Worm (Caenorhabditis elegans): ENCODE results near the gene C05G5.1.

C05G5.1 gene

DNA sequence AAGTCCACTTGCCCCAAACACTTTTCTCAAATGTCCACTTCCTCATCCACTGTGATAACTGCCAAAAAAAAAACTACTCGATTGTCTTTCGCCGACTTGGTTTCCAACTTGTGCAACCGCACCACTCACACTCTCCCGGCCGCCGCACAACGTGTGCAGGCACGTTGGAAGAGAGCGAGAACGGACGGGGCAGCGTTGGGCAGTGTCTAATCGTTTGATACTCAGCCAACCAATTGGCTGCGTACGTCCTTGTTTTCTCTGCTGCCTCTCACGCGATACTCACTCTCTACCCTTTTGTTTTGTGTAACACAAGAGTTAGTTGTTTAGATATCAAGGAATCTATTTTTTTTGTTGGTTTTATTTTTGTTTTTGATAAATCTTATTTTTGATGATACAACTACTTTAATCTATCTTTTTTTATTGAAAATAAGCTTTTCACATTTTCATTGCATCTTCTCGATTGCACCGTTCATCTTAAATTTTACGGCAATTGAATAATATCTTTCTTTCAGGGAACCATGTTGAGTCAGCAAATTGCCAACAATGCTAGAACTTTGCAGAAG is 13.7 kb upstream of the C05G5.1 start, which contains the start of gene sucl-1:
TSS of gene sucl-1 (plus strand) at position 513 of the 563 bp plus-strand sequence.
- peak; percentile 80 for TF ChIP-seq cog-1 (tag; optimal IDR thresholded peaks at IDR 0.05)
- peak; percentile 67; the same call in 1 of the 2 replicates for TF ChIP-seq ztf-23 (GFP tag; IDR thresholded peaks at IDR 0.05)
- no peak for TF ChIP-seq ref-1 (GFP tag; conservative IDR thresholded peaks at IDR 0.05)
- TF ChIP-seq tab-1 (GFP tag; IDR thresholded peaks at IDR 0.05), result 0 out of 2 replicates have a peak, but pooled peaks have one; percentile 67

DNA sequence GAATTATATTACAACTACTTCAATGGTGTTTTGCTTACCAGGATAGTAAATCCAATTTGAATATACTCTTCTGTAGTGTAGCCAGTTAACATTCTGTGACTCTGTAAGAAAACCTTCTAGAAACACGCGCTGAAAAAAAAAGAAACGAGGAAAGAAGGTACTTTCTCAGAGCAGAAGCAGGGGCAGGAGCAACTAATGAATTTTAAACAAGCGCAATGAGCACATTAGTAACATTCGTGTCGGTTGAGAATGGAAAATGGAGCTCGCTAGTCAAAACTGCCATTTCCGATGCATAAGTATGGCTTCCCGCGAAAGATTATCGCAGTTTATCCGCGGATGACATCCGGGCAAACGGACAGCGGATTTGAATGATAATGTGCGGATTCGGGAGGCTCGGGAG is 12.0 kb upstream of the C05G5.1 start, which contains the start of gene C05G5.3:
TSS of gene C05G5.3 (minus strand) at position 101 of the 400 bp plus-strand sequence.
- TF ChIP-seq T22C8.4 (GFP tag; IDR thresholded peaks at IDR 0.05) (no peak), klf-2 (GFP tag; conservative IDR thresholded peaks at IDR 0.05) (no peak), med-1 (GFP tag; optimal IDR thresholded peaks at IDR 0.05; ENCODE audit: insufficient read depth) (no peak), ztf-23 (GFP tag; IDR thresholded peaks at IDR 0.05) (no peak), tab-1 (GFP tag; IDR thresholded peaks at IDR 0.05) (no peak), cog-1 (tag; optimal IDR thresholded peaks at IDR 0.05) (no peak), ztf-29 (GFP tag; IDR thresholded peaks at IDR 0.05) (no peak), flt-1 (GFP tag; IDR thresholded peaks at IDR 0.05) (no peak), ref-1 (GFP tag; conservative IDR thresholded peaks at IDR 0.05) (no peak)

DNA sequence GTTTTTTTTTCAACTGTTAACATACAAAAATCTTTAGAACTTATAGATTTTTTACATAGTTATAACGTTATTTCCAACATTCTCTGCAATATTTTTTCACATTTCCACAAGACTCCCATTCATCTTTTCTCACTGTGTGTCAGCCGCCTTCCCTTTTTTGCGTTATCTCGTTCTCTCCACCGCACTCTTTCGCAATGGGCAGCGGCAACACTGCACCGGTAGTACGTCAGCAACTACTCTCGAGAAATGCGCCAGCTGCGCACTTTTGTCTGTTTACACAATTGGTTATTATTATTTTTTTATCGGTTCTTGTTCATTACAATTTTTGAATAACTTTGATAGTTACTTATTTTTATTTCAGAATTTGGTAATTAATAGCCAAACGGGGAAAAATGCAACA is 7.0 kb upstream of the C05G5.1 start, which contains the start of gene C05G5.2:
TSS of gene C05G5.2 (plus strand) at position 356 of the 400 bp plus-strand sequence.
- TF ChIP-seq ref-1 (GFP tag; conservative IDR thresholded peaks at IDR 0.05) (no peak), tab-1 (GFP tag; IDR thresholded peaks at IDR 0.05) (no peak), T22C8.4 (GFP tag; IDR thresholded peaks at IDR 0.05) (no peak), flt-1 (GFP tag; IDR thresholded peaks at IDR 0.05) (peak; percentile 70; the same call in 1 of the 2 replicates), cog-1 (tag; optimal IDR thresholded peaks at IDR 0.05) (peak; percentile 61), klf-2 (GFP tag; conservative IDR thresholded peaks at IDR 0.05) (no peak)

DNA sequence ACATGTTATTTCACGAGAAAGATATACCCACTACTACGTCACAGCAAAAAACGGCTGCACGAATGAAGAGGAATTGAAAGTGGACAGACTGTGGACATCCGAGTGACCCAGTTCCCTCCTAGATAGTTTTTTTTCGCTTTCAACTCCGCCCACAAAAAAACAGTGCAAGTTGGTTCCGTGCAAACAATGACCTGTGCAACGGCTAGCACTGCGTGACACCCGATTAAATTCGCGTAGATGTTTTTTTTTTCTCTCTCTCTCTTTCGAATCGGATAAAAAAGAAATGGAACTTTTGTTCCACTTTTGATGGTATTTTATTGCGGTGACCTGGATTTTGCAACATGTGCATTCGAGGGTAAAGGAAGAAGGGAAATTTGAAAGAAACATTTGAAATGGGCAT is 5.3 kb upstream of the C05G5.1 start:
- TF ChIP-seq ztf-29 (GFP tag; IDR thresholded peaks at IDR 0.05) (no peak), med-1 (GFP tag; optimal IDR thresholded peaks at IDR 0.05; ENCODE audit: insufficient read depth) (no peak), cog-1 (tag; optimal IDR thresholded peaks at IDR 0.05) (no peak), ztf-23 (GFP tag; IDR thresholded peaks at IDR 0.05) (no peak), flt-1 (GFP tag; IDR thresholded peaks at IDR 0.05) (no peak), klf-2 (GFP tag; conservative IDR thresholded peaks at IDR 0.05) (no peak), T22C8.4 (GFP tag; IDR thresholded peaks at IDR 0.05) (no peak), ref-1 (GFP tag; conservative IDR thresholded peaks at IDR 0.05) (no peak), tab-1 (GFP tag; IDR thresholded peaks at IDR 0.05) (no peak)

DNA sequence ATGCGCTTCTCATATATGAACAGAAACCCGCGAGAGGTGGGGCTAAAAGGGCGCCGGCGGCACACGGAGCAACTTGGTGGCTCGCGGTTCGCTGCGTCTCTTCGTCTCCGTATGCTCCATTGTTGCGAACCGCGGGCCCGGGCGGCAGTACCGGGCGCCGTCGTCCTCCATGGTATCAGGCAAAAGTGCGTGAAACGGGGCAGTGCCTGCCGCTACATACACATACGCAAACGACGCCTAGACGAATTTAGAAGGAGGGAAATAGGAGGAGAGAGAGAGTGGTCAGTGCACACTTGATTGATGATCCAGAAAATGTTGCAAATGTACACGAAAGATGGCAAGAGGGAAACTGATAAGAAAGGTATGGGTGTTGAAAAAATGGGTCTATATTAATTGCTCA is 4.6 kb upstream of the C05G5.1 start:
- TF ChIP-seq ztf-23 (GFP tag; IDR thresholded peaks at IDR 0.05) (0 out of 2 replicates have a peak, but pooled peaks have one; percentile 24), T22C8.4 (GFP tag; IDR thresholded peaks at IDR 0.05) (no peak), klf-2 (GFP tag; conservative IDR thresholded peaks at IDR 0.05) (no peak)

DNA sequence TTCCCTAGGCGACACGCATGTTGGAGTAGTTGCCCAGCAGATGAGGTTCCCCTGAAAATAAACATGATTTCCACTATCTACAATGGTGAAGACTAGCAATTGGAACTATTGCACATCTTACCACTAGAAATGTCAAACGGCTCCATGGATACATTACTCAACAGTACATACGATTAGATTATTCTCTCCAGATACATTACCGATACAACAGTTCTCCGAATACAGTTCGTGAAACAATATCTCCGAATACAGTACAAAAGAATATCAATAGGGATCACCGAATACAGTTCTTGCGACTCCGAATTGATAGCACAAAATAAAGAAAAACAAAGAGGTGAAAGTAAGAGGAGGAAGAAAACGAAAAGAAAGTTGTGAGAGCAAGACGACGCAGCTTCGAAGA is 3.9 kb upstream of the C05G5.1 start, which contains the start of gene C05G5.7:
TSS of gene C05G5.7 (minus strand) at position 1 of the 400 bp plus-strand sequence.
- TF ChIP-seq med-1 (GFP tag; optimal IDR thresholded peaks at IDR 0.05; ENCODE audit: insufficient read depth), result no peak
- no peak for TF ChIP-seq flt-1 (GFP tag; IDR thresholded peaks at IDR 0.05)
- TF ChIP-seq ztf-29 (GFP tag; IDR thresholded peaks at IDR 0.05), result no peak
- no peak for TF ChIP-seq T22C8.4 (GFP tag; IDR thresholded peaks at IDR 0.05)
- no peak for TF ChIP-seq tab-1 (GFP tag; IDR thresholded peaks at IDR 0.05)
- no peak for TF ChIP-seq ref-1 (GFP tag; conservative IDR thresholded peaks at IDR 0.05)
- TF ChIP-seq klf-2 (GFP tag; conservative IDR thresholded peaks at IDR 0.05), result no peak
- TF ChIP-seq ztf-23 (GFP tag; IDR thresholded peaks at IDR 0.05), result no peak

DNA sequence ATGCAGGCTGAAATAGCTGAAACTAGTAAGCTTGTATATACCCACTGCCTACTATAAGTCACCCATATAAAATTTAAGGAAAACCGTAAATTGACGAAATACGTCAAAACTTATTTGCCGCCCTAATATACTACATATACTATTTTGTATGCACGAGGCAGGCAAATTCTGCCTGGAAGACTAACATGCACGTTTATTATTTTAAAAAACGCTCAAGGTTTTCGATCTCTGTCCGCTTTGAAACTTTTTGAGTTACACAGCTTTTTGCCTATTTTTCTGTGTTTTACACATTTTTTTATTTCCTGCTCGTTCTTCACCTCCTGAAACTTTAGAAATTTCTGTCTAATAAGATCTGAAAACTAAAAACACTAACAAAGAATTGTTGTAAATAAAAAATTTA is 3.3 kb upstream of the C05G5.1 start:
- TF ChIP-seq ztf-29 (GFP tag; IDR thresholded peaks at IDR 0.05), result no peak
- no peak for TF ChIP-seq klf-2 (GFP tag; conservative IDR thresholded peaks at IDR 0.05)
- TF ChIP-seq med-1 (GFP tag; optimal IDR thresholded peaks at IDR 0.05; ENCODE audit: insufficient read depth), result no peak
- TF ChIP-seq ztf-23 (GFP tag; IDR thresholded peaks at IDR 0.05), result no peak
- no peak for TF ChIP-seq T22C8.4 (GFP tag; IDR thresholded peaks at IDR 0.05)
- TF ChIP-seq cog-1 (tag; optimal IDR thresholded peaks at IDR 0.05), result no peak

DNA sequence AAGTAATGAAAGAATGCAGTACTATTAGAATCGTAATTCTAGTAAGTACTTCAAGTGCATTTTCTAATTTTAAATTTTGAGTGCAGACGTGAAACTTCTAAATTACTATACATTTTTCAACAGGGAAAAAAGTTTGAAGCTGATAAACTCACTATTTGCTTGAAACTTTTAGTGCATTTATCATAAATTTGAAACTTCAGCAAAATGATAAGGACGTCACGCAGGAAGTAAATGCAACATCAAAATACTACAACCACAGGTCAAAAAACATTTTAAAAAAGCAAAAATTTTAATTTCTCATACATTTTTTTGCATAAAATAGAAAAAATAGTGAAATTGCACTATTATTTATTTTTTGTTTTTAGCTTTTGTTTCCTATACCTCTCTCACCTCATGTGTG is 453 bp downstream of the C05G5.1 start:
- no peak for TF ChIP-seq cog-1 (tag; optimal IDR thresholded peaks at IDR 0.05)
- TF ChIP-seq tab-1 (GFP tag; IDR thresholded peaks at IDR 0.05), result no peak
- TF ChIP-seq klf-2 (GFP tag; conservative IDR thresholded peaks at IDR 0.05), result no peak
- TF ChIP-seq ztf-29 (GFP tag; IDR thresholded peaks at IDR 0.05), result no peak
- TF ChIP-seq ref-1 (GFP tag; conservative IDR thresholded peaks at IDR 0.05), result no peak
- no peak for TF ChIP-seq flt-1 (GFP tag; IDR thresholded peaks at IDR 0.05)
- TF ChIP-seq ztf-23 (GFP tag; IDR thresholded peaks at IDR 0.05), result no peak
- TF ChIP-seq med-1 (GFP tag; optimal IDR thresholded peaks at IDR 0.05; ENCODE audit: insufficient read depth), result no peak
- no peak for TF ChIP-seq T22C8.4 (GFP tag; IDR thresholded peaks at IDR 0.05)

DNA sequence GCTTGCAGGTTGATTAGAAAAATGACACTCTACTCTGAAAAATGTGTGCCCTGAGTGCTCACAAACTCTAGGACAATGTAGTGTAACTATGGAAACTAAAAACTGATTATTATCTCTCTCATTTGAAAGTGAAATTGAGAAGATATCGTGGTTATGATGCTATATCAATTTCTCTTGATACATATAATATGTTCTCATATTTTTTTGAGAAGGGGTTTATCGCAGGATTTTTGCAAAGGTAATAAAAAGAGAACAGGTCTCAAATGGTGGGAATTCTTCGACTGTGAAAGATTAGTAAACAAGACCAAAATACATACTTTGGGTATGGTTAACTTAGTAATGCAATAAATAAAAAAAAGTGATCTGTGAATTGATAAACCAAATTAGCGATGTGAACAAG is 2.3 kb downstream of the C05G5.1 start:
- TF ChIP-seq tab-1 (GFP tag; IDR thresholded peaks at IDR 0.05), result no peak
- no peak for TF ChIP-seq klf-2 (GFP tag; conservative IDR thresholded peaks at IDR 0.05)
- no peak for TF ChIP-seq ref-1 (GFP tag; conservative IDR thresholded peaks at IDR 0.05)
- TF ChIP-seq flt-1 (GFP tag; IDR thresholded peaks at IDR 0.05), result no peak
- TF ChIP-seq cog-1 (tag; optimal IDR thresholded peaks at IDR 0.05), result no peak
- no peak for TF ChIP-seq T22C8.4 (GFP tag; IDR thresholded peaks at IDR 0.05)
- no peak for TF ChIP-seq ztf-29 (GFP tag; IDR thresholded peaks at IDR 0.05)
- TF ChIP-seq med-1 (GFP tag; optimal IDR thresholded peaks at IDR 0.05; ENCODE audit: insufficient read depth), result no peak
- no peak for TF ChIP-seq ztf-23 (GFP tag; IDR thresholded peaks at IDR 0.05)

DNA sequence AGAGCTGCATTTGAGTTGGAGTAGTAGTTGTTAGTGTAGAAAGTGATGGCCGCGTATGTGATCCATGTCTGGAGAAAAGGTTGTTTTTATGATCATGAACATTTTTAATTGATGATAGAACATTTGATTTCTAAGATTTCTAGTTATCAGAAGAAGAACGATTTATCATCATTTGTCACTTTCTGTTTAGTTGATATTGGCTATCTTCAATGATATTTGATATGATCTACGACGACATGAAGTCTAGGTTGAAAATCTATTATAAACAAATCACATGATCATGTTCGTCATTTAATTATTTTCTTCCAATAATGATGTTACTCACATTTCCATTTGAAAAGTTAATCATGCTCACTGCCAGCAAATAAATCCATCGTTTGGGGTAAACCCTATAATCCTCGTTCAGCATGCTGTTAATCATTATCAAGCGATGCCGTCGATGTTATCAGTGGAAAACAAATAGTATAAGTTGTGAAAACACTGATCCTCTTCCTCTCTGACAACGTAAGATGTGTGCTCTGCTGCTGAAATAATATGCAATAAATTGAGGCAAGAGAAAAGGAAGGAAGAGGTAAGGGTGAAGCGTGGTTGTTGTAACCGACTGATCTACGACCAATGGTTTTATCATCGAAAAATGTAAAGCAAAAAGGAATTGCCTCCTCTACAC is 2.8 kb downstream of the C05G5.1 start:
- no peak for TF ChIP-seq tab-1 (GFP tag; IDR thresholded peaks at IDR 0.05)
- TF ChIP-seq T22C8.4 (GFP tag; IDR thresholded peaks at IDR 0.05), result no peak
- no peak for TF ChIP-seq ref-1 (GFP tag; conservative IDR thresholded peaks at IDR 0.05)
- TF ChIP-seq klf-2 (GFP tag; conservative IDR thresholded peaks at IDR 0.05), result no peak
- no peak for TF ChIP-seq med-1 (GFP tag; optimal IDR thresholded peaks at IDR 0.05; ENCODE audit: insufficient read depth)
- TF ChIP-seq cog-1 (tag; optimal IDR thresholded peaks at IDR 0.05), result no peak
- TF ChIP-seq ztf-29 (GFP tag; IDR thresholded peaks at IDR 0.05), result no peak
- no peak for TF ChIP-seq flt-1 (GFP tag; IDR thresholded peaks at IDR 0.05)
- TF ChIP-seq ztf-23 (GFP tag; IDR thresholded peaks at IDR 0.05), result no peak
